Fruit fly (Drosophila melanogaster): ENCODE measurements around the gene Aos1.

Aos1 gene

dm6 chr3R:12433764-12434163, at the start of gene Aos1, which contains the start of gene Srlp (continued):
- TF ChIP-seq pan (optimal IDR thresholded peaks at IDR 0.05) (no peak), pan (GFP tag; optimal IDR thresholded peaks at IDR 0.05 in 1 of 2, IDR thresholded peaks at IDR 0.05 in 1 of 2) (no peak), Usf (GFP tag; optimal IDR thresholded peaks at IDR 0.05) (peak; percentile 9), chn (GFP tag; optimal IDR thresholded peaks at IDR 0.05) (no peak), B-H2 (GFP tag; optimal IDR thresholded peaks at IDR 0.05) (peak; percentile 60), ap (GFP tag; IDR thresholded peaks at IDR 0.05) (no peak), CG2129 (GFP tag; IDR thresholded peaks at IDR 0.05; ENCODE audit: partially characterized antibody) (no peak), amos (GFP tag; IDR thresholded peaks at IDR 0.05; ENCODE audit: partially characterized antibody) (peak; percentile 12; the same call in 1 of the 2 replicates), cas (GFP tag; IDR thresholded peaks at IDR 0.05) (no peak), caup (GFP tag; optimal IDR thresholded peaks at IDR 0.05; ENCODE audit: severe bottlenecking) (no peak), CG17328 (GFP tag; IDR thresholded peaks at IDR 0.05) (0 out of 2 replicates have a peak, but pooled peaks have one; percentile 30), Ptx1 (GFP tag; IDR thresholded peaks at IDR 0.05) (peak; percentile 46), repo (GFP tag; optimal IDR thresholded peaks at IDR 0.05) (no peak), row (GFP tag; IDR thresholded peaks at IDR 0.05) (peak; percentile 88), CG18476 (GFP tag; optimal IDR thresholded peaks at IDR 0.05) (no peak), Bteb2 (GFP tag; optimal IDR thresholded peaks at IDR 0.05) (no peak), CG8359 (GFP tag; optimal IDR thresholded peaks at IDR 0.05; ENCODE audit: borderline replicate concordance) (no peak), CG4360 (GFP tag; IDR thresholded peaks at IDR 0.05) (no peak), CG11093 (GFP tag; IDR thresholded peaks at IDR 0.05) (no peak), ash1 (GFP tag; optimal IDR thresholded peaks at IDR 0.05) (no peak), crc (GFP tag; optimal IDR thresholded peaks at IDR 0.05) (no peak), CG2116 (GFP tag; optimal IDR thresholded peaks at IDR 0.05) (peak; percentile 59), zfh2 (GFP tag; optimal IDR thresholded peaks at IDR 0.05) (peak; percentile 18), Hand (GFP tag; optimal IDR thresholded peaks at IDR 0.05) (no peak), CG31365 (tag; optimal IDR thresholded peaks at IDR 0.05) (no peak), CG18262 (tag; optimal IDR thresholded peaks at IDR 0.05) (peak; percentile 66), z (GFP tag; IDR thresholded peaks at IDR 0.05) (no peak), Poxn (GFP tag; IDR thresholded peaks at IDR 0.05) (no peak), CG14014 (GFP tag; IDR thresholded peaks at IDR 0.05) (no peak), cwo (GFP tag; optimal IDR thresholded peaks at IDR 0.05) (no peak), CG17612 (GFP tag; IDR thresholded peaks at IDR 0.05) (no peak), ab (GFP tag; optimal IDR thresholded peaks at IDR 0.05) (no peak), BtbVII (GFP tag; optimal IDR thresholded peaks at IDR 0.05) (no peak), gem (tag; optimal IDR thresholded peaks at IDR 0.05) (no peak), CG14050 (GFP tag; IDR thresholded peaks at IDR 0.05) (no peak), Neu2 (GFP tag; optimal IDR thresholded peaks at IDR 0.05; ENCODE audit: borderline replicate concordance) (no peak), CG2120 (GFP tag; optimal IDR thresholded peaks at IDR 0.05) (peak; percentile 42), E2f2 (GFP tag; IDR thresholded peaks at IDR 0.05) (peak; percentile 69), CG16813 (GFP tag; IDR thresholded peaks at IDR 0.05; ENCODE audit: partially characterized antibody) (no peak), CG18619 (GFP tag; optimal IDR thresholded peaks at IDR 0.05) (peak; percentile 26), Elba2 (GFP tag; optimal IDR thresholded peaks at IDR 0.05) (peak; percentile 37), Chrac-16 (GFP tag; optimal IDR thresholded peaks at IDR 0.05) (peak; percentile 38), Six4 (GFP tag; optimal IDR thresholded peaks at IDR 0.05) (no peak), prd (optimal IDR thresholded peaks at IDR 0.05) (no peak), prd (GFP tag; IDR thresholded peaks at IDR 0.05) (peak; percentile 55; the same call in 2 of the 3 replicates), CG42726 (GFP tag; IDR thresholded peaks at IDR 0.05; ENCODE audit: partially characterized antibody) (no peak), pum (GFP tag; optimal IDR thresholded peaks at IDR 0.05) (no peak), Blimp-1 (GFP tag; optimal IDR thresholded peaks at IDR 0.05) (no peak), exex (tag; optimal IDR thresholded peaks at IDR 0.05) (no peak), CG16815 (GFP tag; optimal IDR thresholded peaks at IDR 0.05) (no peak), ERR (GFP tag; optimal IDR thresholded peaks at IDR 0.05) (no peak), slp2 (GFP tag; optimal IDR thresholded peaks at IDR 0.05) (no peak)
